Fruit fly (Drosophila melanogaster) whole organism, wandering third instar larva: ENCODE results near the gene del.
A peak's percentile ranks its signal among the peaks of the same experiment; 100 is the strongest.

Experiments used
- Abd-B ChIP-seq: fragments of >200 bp; optimal IDR thresholded peaks from 2 replicates; lab custom pipeline; 2017; ENCODE audit warnings: missing biosample characterization, missing genetic modification characterization
- CG32264 ChIP-seq: fragments of 200-800 bp; sonication (Bioruptor generic); optimal IDR thresholded peaks from 2 replicates; lab custom pipeline; 2016; ENCODE audit warnings: missing biosample characterization, missing genetic modification characterization
- CG9705 ChIP-seq: fragments of 200-800 bp; sonication (Bioruptor generic); optimal IDR thresholded peaks from 2 replicates; lab custom pipeline; 2018; ENCODE audit warnings: missing biosample characterization, mild to moderate bottlenecking, missing genetic modification characterization
- CrebA ChIP-seq: fragments of 200-800 bp; sonication (Bioruptor generic); optimal IDR thresholded peaks from 2 replicates; lab custom pipeline; 2016; ENCODE audit warnings: missing biosample characterization, mild to moderate bottlenecking, missing genetic modification characterization, borderline replicate concordance
- Dif ChIP-seq: fragments of 200-275, 200-300 bp; sonication (Bioruptor generic); optimal IDR thresholded peaks from 2 replicates; lab custom pipeline; 2018; ENCODE audit warnings: missing biosample characterization, missing genetic modification characterization; ENCODE audit not compliant: partially characterized antibody
- HLH106 ChIP-seq: fragments of 200-800 bp; optimal IDR thresholded peaks from 3 replicates; lab custom pipeline; 2019; ENCODE audit warnings: missing biosample characterization, mild to moderate bottlenecking, missing genetic modification characterization, moderate library complexity
- Hnf4 ChIP-seq: fragments of 200-800 bp; sonication (Bioruptor generic); optimal IDR thresholded peaks from 2 replicates; lab custom pipeline; 2016; ENCODE audit warnings: missing biosample characterization, mild to moderate bottlenecking, missing genetic modification characterization
- Hr78 ChIP-seq: fragments of >200 bp; optimal IDR thresholded peaks from 2 replicates; lab custom pipeline; 2017; ENCODE audit warnings: missing biosample characterization, missing genetic modification characterization
- Hr83 ChIP-seq: fragments of 200-300 bp; sonication (Bioruptor generic); optimal IDR thresholded peaks from 2 replicates; lab custom pipeline; 2016; ENCODE audit warnings: missing biosample characterization, mild to moderate bottlenecking, missing genetic modification characterization, moderate library complexity; ENCODE audit not compliant: poor library complexity, severe bottlenecking
- Jra ChIP-seq: sonication (Bioruptor generic); optimal IDR thresholded peaks from 2 replicates; lab custom pipeline; 2016; ENCODE audit warnings: missing biosample characterization, missing genetic modification characterization
- Mio ChIP-seq: sonication (Bioruptor generic); optimal IDR thresholded peaks from 2 replicates; lab custom pipeline; 2016; ENCODE audit warnings: missing biosample characterization, missing genetic modification characterization
- Myc ChIP-seq: fragments of >200 bp; optimal IDR thresholded peaks from 2 replicates; lab custom pipeline; 2017
- N ChIP-seq: fragments of >200 bp; optimal IDR thresholded peaks from 2 replicates; lab custom pipeline; 2018; ENCODE audit warnings: missing biosample characterization, missing external identifiers, missing genetic modification characterization
- OdsH ChIP-seq: fragments of 200-800 bp; sonication (Bioruptor generic); optimal IDR thresholded peaks from 2 replicates; lab custom pipeline; 2016; ENCODE audit warnings: missing biosample characterization, mild to moderate bottlenecking, missing genetic modification characterization
- Rel ChIP-seq, 2 experiments: fragments of 200-800 bp; sonication (Bioruptor generic) in 1 of 2; optimal IDR thresholded peaks; 2 replicates in 1 of 2; 3 replicates in 1 of 2; lab custom pipeline; 2016 to 2019; ENCODE audit warnings: mild to moderate bottlenecking in 2 of 2, missing biosample characterization in 2 of 2, missing genetic modification characterization in 2 of 2, moderate library complexity in 1 of 2
- Sp1 ChIP-seq: fragments of 200-800 bp; sonication (Bioruptor generic); optimal IDR thresholded peaks from 3 replicates; lab custom pipeline; 2019; ENCODE audit warnings: missing biosample characterization, mild to moderate bottlenecking, missing genetic modification characterization, moderate library complexity
- Vsx2 ChIP-seq: fragments of 200-300, 225-300 bp; sonication (Bioruptor generic); optimal IDR thresholded peaks from 2 replicates; lab custom pipeline; 2018; ENCODE audit warnings: missing biosample characterization, missing genetic modification characterization; ENCODE audit not compliant: partially characterized antibody
- br ChIP-seq: fragments of 200-800 bp; sonication (Bioruptor generic); optimal IDR thresholded peaks from 2 replicates; lab custom pipeline; 2016; ENCODE audit warnings: missing biosample characterization, missing genetic modification characterization
- brk ChIP-seq: fragments of 200-800 bp; sonication (Bioruptor generic); optimal IDR thresholded peaks from 2 replicates; lab custom pipeline; 2016; ENCODE audit warnings: missing biosample characterization, mild to moderate bottlenecking, missing genetic modification characterization
- dl ChIP-seq, 2 experiments: fragments of 175-275, 200-275 bp in 1 of 2; fragments of 200-275 bp in 1 of 2; sonication (Bioruptor generic); optimal IDR thresholded peaks; lab custom pipeline; 2018; ENCODE audit warnings: mild to moderate bottlenecking in 2 of 2, missing biosample characterization in 2 of 2, missing genetic modification characterization in 2 of 2, moderate library complexity in 2 of 2; ENCODE audit not compliant: partially characterized antibody in 2 of 2, insufficient read depth in 1 of 2
- dmrt93B ChIP-seq: fragments of 200-800 bp; sonication (Bioruptor generic); optimal IDR thresholded peaks from 2 replicates; lab custom pipeline; 2018; ENCODE audit warnings: missing biosample characterization, mild to moderate bottlenecking, missing genetic modification characterization
- dsf ChIP-seq: sonication (Bioruptor generic); optimal IDR thresholded peaks from 2 replicates; lab custom pipeline; 2016; ENCODE audit warnings: missing biosample characterization, missing genetic modification characterization, borderline replicate concordance
- ey ChIP-seq: fragments of 200-800 bp; sonication (Bioruptor generic); optimal IDR thresholded peaks from 2 replicates; lab custom pipeline; 2016; ENCODE audit warnings: missing biosample characterization, missing genetic modification characterization
- foxo ChIP-seq, 2 experiments: fragments of 200-800 bp; sonication (Bioruptor generic); optimal IDR thresholded peaks; 2 replicates in 1 of 2; 3 replicates in 1 of 2; lab custom pipeline; 2016 to 2017; ENCODE audit warnings: missing biosample characterization in 2 of 2, missing genetic modification characterization in 2 of 2
- fru ChIP-seq: fragments of 200-800 bp; sonication (Bioruptor generic); optimal IDR thresholded peaks from 3 replicates; lab custom pipeline; 2016; ENCODE audit warnings: missing biosample characterization, mild to moderate bottlenecking, missing genetic modification characterization
- h ChIP-seq: fragments of 200-800 bp; sonication (Bioruptor generic); optimal IDR thresholded peaks from 3 replicates; lab custom pipeline; 2016; ENCODE audit warnings: missing biosample characterization, mild to moderate bottlenecking, missing genetic modification characterization
- jim ChIP-seq: fragments of 175-275, 200-325 bp; sonication (Bioruptor generic); optimal IDR thresholded peaks from 2 replicates; lab custom pipeline; 2016; ENCODE audit warnings: missing biosample characterization, mild to moderate bottlenecking, missing genetic modification characterization
- lola ChIP-seq: fragments of >200 bp; optimal IDR thresholded peaks from 2 replicates; lab custom pipeline; 2017; ENCODE audit warnings: missing biosample characterization, missing genetic modification characterization
- pan ChIP-seq: fragments of >200 bp; optimal IDR thresholded peaks from 2 replicates; lab custom pipeline; 2017
- psq ChIP-seq: fragments of 200-800 bp; sonication (Bioruptor generic); optimal IDR thresholded peaks from 3 replicates; lab custom pipeline; 2017; ENCODE audit warnings: missing biosample characterization, mild to moderate bottlenecking, missing genetic modification characterization, moderate library complexity
- rgr ChIP-seq: fragments of 200-800 bp; sonication (Bioruptor generic); optimal IDR thresholded peaks from 3 replicates; lab custom pipeline; 2016; ENCODE audit warnings: missing biosample characterization, mild to moderate bottlenecking, missing genetic modification characterization
- sage ChIP-seq: fragments of 200-800 bp; sonication (Bioruptor generic); optimal IDR thresholded peaks from 2 replicates; lab custom pipeline; 2016; ENCODE audit warnings: missing biosample characterization, mild to moderate bottlenecking, missing genetic modification characterization
- sv ChIP-seq: fragments of 200-800 bp; sonication (Bioruptor generic); optimal IDR thresholded peaks from 3 replicates; lab custom pipeline; 2016; ENCODE audit warnings: missing biosample characterization, missing genetic modification characterization
- tai ChIP-seq: sonication (Bioruptor generic); optimal IDR thresholded peaks from 2 replicates; lab custom pipeline; 2016; ENCODE audit warnings: missing biosample characterization, missing genetic modification characterization
- usp ChIP-seq: fragments of >200 bp; optimal IDR thresholded peaks from 2 replicates; lab custom pipeline; 2017; ENCODE audit warnings: missing biosample characterization, missing genetic modification characterization
- woc ChIP-seq: sonication (Bioruptor generic); optimal IDR thresholded peaks from 2 replicates; lab custom pipeline; 2016; ENCODE audit warnings: missing biosample characterization, mild to moderate bottlenecking, missing genetic modification characterization

del gene

dm6 chr2L:21162875-21163274 lies 14.5 kb upstream of the del start, which contains the start of gene Nbr:
Nbr (minus strand) TSS chr2L:21163083.
- no peak for TF ChIP-seq OdsH (GFP tag; lab: Kevin White, UChicago)
- TF ChIP-seq Hr83 (GFP tag; lab: Kevin White, UChicago) = peak; percentile 49
- no peak for TF ChIP-seq CG9705 (GFP tag; lab: Kevin White, UChicago)
- TF ChIP-seq br (GFP tag; lab: Kevin White, UChicago) = no peak
- no peak for TF ChIP-seq lola (GFP tag; lab: Kevin White, UChicago)
- no peak for TF ChIP-seq foxo (GFP tag; optimal IDR thresholded peaks at IDR 0.05; lab: Kevin White, UChicago)
- peak; percentile 35 for TF ChIP-seq rgr (GFP tag; lab: Kevin White, UChicago)
- TF ChIP-seq pan (lab: Kevin White, UChicago) = no peak
- TF ChIP-seq Dif (GFP tag; lab: Kevin White, UChicago) = peak; percentile 58
- no peak for TF ChIP-seq tai
- no peak for TF ChIP-seq N (GFP tag; lab: Kevin White, UChicago)
- no peak for TF ChIP-seq CG32264 (GFP tag; lab: Kevin White, UChicago)
- TF ChIP-seq sage (GFP tag; lab: Kevin White, UChicago) = no peak
- TF ChIP-seq Rel (GFP tag; optimal IDR thresholded peaks at IDR 0.05; lab: Kevin White, UChicago) = no peak
- TF ChIP-seq Rel (tag; optimal IDR thresholded peaks at IDR 0.05; lab: Kevin White, UChicago) = peak; percentile 13
- no peak for TF ChIP-seq Vsx2 (GFP tag; lab: Kevin White, UChicago)

dm6 chr2L:21158554-21158953 lies 10.2 kb upstream of the del start, which contains the start of the genes Coq3 and Pld3:
Coq3 (minus strand) TSS chr2L:21158611.
Pld3 (plus strand) TSS chr2L:21158847.
- TF ChIP-seq OdsH (GFP tag; lab: Kevin White, UChicago) = peak; percentile 94
- TF ChIP-seq ey (GFP tag; lab: Kevin White, UChicago) = peak; percentile 94
- TF ChIP-seq usp (GFP tag; lab: Kevin White, UChicago) = no peak
- peak; percentile 97 for TF ChIP-seq rgr (GFP tag; lab: Kevin White, UChicago)
- peak; percentile 92 for TF ChIP-seq Jra
- no peak for TF ChIP-seq Hr78 (GFP tag; lab: Kevin White, UChicago)
- TF ChIP-seq dsf (GFP tag; lab: Kevin White, UChicago) = peak; percentile 89
- TF ChIP-seq woc (GFP tag; lab: Kevin White, UChicago) = peak; percentile 77
- TF ChIP-seq fru = peak; percentile 94
- TF ChIP-seq jim (GFP tag; lab: Kevin White, UChicago) = no peak
- TF ChIP-seq Rel (GFP tag; optimal IDR thresholded peaks at IDR 0.05; lab: Kevin White, UChicago) = no peak
- TF ChIP-seq Rel (tag; optimal IDR thresholded peaks at IDR 0.05; lab: Kevin White, UChicago) = peak; percentile 83
- TF ChIP-seq Mio = peak; percentile 72
- peak; percentile 91 for TF ChIP-seq CG9705 (GFP tag; lab: Kevin White, UChicago)
- TF ChIP-seq sv = peak; percentile 79
- peak; percentile 93 for TF ChIP-seq psq
- TF ChIP-seq Sp1 = peak; percentile 95
- TF ChIP-seq Hr83 (GFP tag; lab: Kevin White, UChicago) = peak; percentile 85
- TF ChIP-seq foxo (GFP tag; optimal IDR thresholded peaks at IDR 0.05; lab: Kevin White, UChicago) = peak; percentile 81 to 98
- peak; percentile 96 for TF ChIP-seq h
- peak; percentile 96 for TF ChIP-seq HLH106 (tag; lab: Kevin White, UChicago)
- TF ChIP-seq br (GFP tag; lab: Kevin White, UChicago) = peak; percentile 93
- TF ChIP-seq tai = no peak
- no peak for TF ChIP-seq lola (GFP tag; lab: Kevin White, UChicago)
- peak; percentile 97 for TF ChIP-seq Hnf4 (GFP tag; lab: Kevin White, UChicago)
- no peak for TF ChIP-seq brk (GFP tag; lab: Kevin White, UChicago)
- TF ChIP-seq Dif (GFP tag; lab: Kevin White, UChicago) = no peak
- TF ChIP-seq dmrt93B (GFP tag; lab: Kevin White, UChicago) = peak; percentile 82
- peak; percentile 73 for TF ChIP-seq CG32264 (GFP tag; lab: Kevin White, UChicago)

dm6 chr2L:21156156-21157040 lies 8.1 kb upstream of the del start, which contains the start of the genes Mpp6 and E2f2:
Mpp6 (plus strand) TSS chr2L:21156288.
E2f2 (minus strand) TSS chr2L:21156749.
- TF ChIP-seq Hnf4 (GFP tag; lab: Kevin White, UChicago) (peak; percentile 77), br (GFP tag; lab: Kevin White, UChicago) (no peak), CG9705 (GFP tag; lab: Kevin White, UChicago) (peak; percentile 24), sv (no peak), Vsx2 (GFP tag; lab: Kevin White, UChicago) (no peak), CrebA (GFP tag; lab: Kevin White, UChicago) (no peak), ey (GFP tag; lab: Kevin White, UChicago) (peak; percentile 19), dsf (GFP tag; lab: Kevin White, UChicago) (no peak), Dif (GFP tag; lab: Kevin White, UChicago) (no peak), dmrt93B (GFP tag; lab: Kevin White, UChicago) (peak; percentile 16), Abd-B (GFP tag; lab: Kevin White, UChicago) (no peak), h (no peak), Rel (GFP tag; optimal IDR thresholded peaks at IDR 0.05; lab: Kevin White, UChicago) (no peak), Rel (tag; optimal IDR thresholded peaks at IDR 0.05; lab: Kevin White, UChicago) (peak; percentile 13), rgr (GFP tag; lab: Kevin White, UChicago) (peak; percentile 59), OdsH (GFP tag; lab: Kevin White, UChicago) (peak; percentile 32), psq (peak; percentile 92), woc (GFP tag; lab: Kevin White, UChicago) (peak; percentile 50), Sp1 (peak; percentile 6), lola (GFP tag; lab: Kevin White, UChicago) (no peak), Hr78 (GFP tag; lab: Kevin White, UChicago) (no peak), usp (GFP tag; lab: Kevin White, UChicago) (no peak), HLH106 (tag; lab: Kevin White, UChicago) (peak; percentile 45), CG32264 (GFP tag; lab: Kevin White, UChicago) (no peak), tai (no peak), dl (GFP tag; optimal IDR thresholded peaks at IDR 0.05; lab: Kevin White, UChicago; ENCODE audit: insufficient read depth in 1 of 2, partially characterized antibody in 2 of 2) (no peak), N (GFP tag; lab: Kevin White, UChicago) (no peak), Myc (lab: Kevin White, UChicago) (peak; percentile 76)
